Worm (Caenorhabditis elegans) whole organism, young adult: ENCODE data around the gene T25B9.3.

Source experiments
- C06A6.2 ChIP-seq: fragments of 200-800 bp; sonication (Bioruptor generic); conservative IDR thresholded peaks from 2 replicates; pipeline ENCODE4 v1.3.6; 2022; ENCODE audit warnings: missing genetic modification characterization, missing compliant biosample characterization
- D2030.7 ChIP-seq: fragments of 200-800 bp; sonication (Bioruptor generic); IDR thresholded peaks from 2 replicates; pipeline ENCODE4 v1.3.6; 2022; ENCODE audit warnings: missing genetic modification reagents, missing genetic modification characterization, missing compliant biosample characterization
- F23B12.7 ChIP-seq: sonication (generic microtip); optimal IDR thresholded peaks from 2 replicates; lab custom pipeline; 2017; ENCODE audit warnings: missing genetic modification characterization, mild to moderate bottlenecking, missing compliant biosample characterization, antibody characterized with exemption, moderate library complexity; ENCODE audit not compliant: insufficient read depth
- F33H1.4 ChIP-seq: fragments of 200-800 bp; sonication (Bioruptor generic); IDR thresholded peaks from 2 replicates; pipeline ENCODE4 v1.3.6; 2022; ENCODE audit warnings: missing genetic modification reagents, missing genetic modification characterization, missing compliant biosample characterization
- F49E8.2 ChIP-seq: sonication (generic microtip); optimal IDR thresholded peaks from 3 replicates; lab custom pipeline; 2017; ENCODE audit warnings: missing genetic modification characterization, mild to moderate bottlenecking, missing compliant biosample characterization, antibody characterized with exemption, moderate library complexity; ENCODE audit not compliant: insufficient read depth
- Y53G8AR.9 ChIP-seq: fragments of 200-800 bp; sonication (Bioruptor generic); conservative IDR thresholded peaks from 2 replicates; pipeline ENCODE4 v1.3.6; 2022; ENCODE audit warnings: missing genetic modification reagents, missing genetic modification characterization, missing compliant biosample characterization
- Y67H2A.10 ChIP-seq: fragments of 200-800 bp; sonication (Bioruptor generic); conservative IDR thresholded peaks from 2 replicates; pipeline ENCODE4 v1.3.6; 2022; ENCODE audit warnings: missing genetic modification reagents, missing genetic modification characterization, missing compliant biosample characterization
- ama-1 ChIP-seq, 3 experiments: fragments of 150-350 bp in 1 of 3; sonication (generic microtip) in 2 of 3; optimal IDR thresholded peaks; 2 replicates each; lab custom pipeline; 2014 to 2018; ENCODE audit warnings: missing biosample characterization in 2 of 3, missing genetic modification characterization in 2 of 3, missing genetic modification reagents in 2 of 3
- atf-7 ChIP-seq: sonication (generic microtip); optimal IDR thresholded peaks from 2 replicates; lab custom pipeline; 2017; ENCODE audit warnings: mild to moderate bottlenecking, missing genetic modification characterization, missing compliant biosample characterization
- attf-3 ChIP-seq: fragments of 200-800 bp; sonication (Bioruptor generic); conservative IDR thresholded peaks from 2 replicates; pipeline ENCODE4 v1.3.6; 2022; ENCODE audit warnings: missing genetic modification reagents, missing genetic modification characterization, missing compliant biosample characterization
- attf-5 ChIP-seq: fragments of 200-800 bp; sonication (Bioruptor generic); optimal IDR thresholded peaks from 2 replicates; lab custom pipeline; 2018; ENCODE audit warnings: mild to moderate bottlenecking, missing genetic modification characterization, missing compliant biosample characterization
- bed-1 ChIP-seq: fragments of 200-800 bp; sonication (Bioruptor generic); IDR thresholded peaks from 2 replicates; pipeline ENCODE4 v1.3.6; 2022; ENCODE audit warnings: missing genetic modification reagents, missing genetic modification characterization, missing compliant biosample characterization
- cebp-1 ChIP-seq, 2 experiments: fragments of 200-800 bp in 1 of 2; sonication (Bioruptor generic) in 1 of 2; sonication (generic microtip) in 1 of 2; IDR thresholded peaks in 1 of 2; optimal IDR thresholded peaks in 1 of 2; 2 replicates each; pipeline versions ENCODE4 v1.3.6 to Lab custom; 2017 to 2022; ENCODE audit warnings: missing compliant biosample characterization in 2 of 2, missing genetic modification characterization in 2 of 2, mild to moderate bottlenecking in 1 of 2, missing genetic modification reagents in 1 of 2, moderate library complexity in 1 of 2
- cebp-2 ChIP-seq: fragments of 200-800 bp; sonication (Bioruptor generic); IDR thresholded peaks from 2 replicates; pipeline ENCODE4 v1.3.6; 2022; ENCODE audit warnings: missing genetic modification characterization, missing compliant biosample characterization
- ceh-27 ChIP-seq: fragments of 200-800 bp; sonication (Bioruptor generic); optimal IDR thresholded peaks from 2 replicates; lab custom pipeline; 2018; ENCODE audit warnings: mild to moderate bottlenecking, missing genetic modification characterization, moderate library complexity, missing compliant biosample characterization
- ceh-91 ChIP-seq: fragments of 200-800 bp; sonication (Bioruptor generic); IDR thresholded peaks from 2 replicates; pipeline ENCODE4 v1.3.6; 2022; ENCODE audit warnings: missing genetic modification reagents, missing genetic modification characterization, missing compliant biosample characterization
- dox-1 ChIP-seq: fragments of 200-800 bp; sonication (Bioruptor generic); IDR thresholded peaks from 2 replicates; pipeline ENCODE4 v1.3.6; 2022; ENCODE audit warnings: missing genetic modification reagents, missing genetic modification characterization, missing compliant biosample characterization
- dpff-1 ChIP-seq: sonication (generic microtip); optimal IDR thresholded peaks from 2 replicates; lab custom pipeline; 2017; ENCODE audit warnings: mild to moderate bottlenecking, missing genetic modification characterization, missing compliant biosample characterization
- dpl-1 ChIP-seq: fragments of 150-350 bp; optimal IDR thresholded peaks from 2 replicates; lab custom pipeline; 2014; ENCODE audit warnings: missing biosample characterization, missing genetic modification reagents, missing genetic modification characterization
- efl-1 ChIP-seq: fragments of 150-350 bp; optimal IDR thresholded peaks from 2 replicates; lab custom pipeline; 2014; ENCODE audit warnings: missing biosample characterization, missing genetic modification reagents, missing genetic modification characterization
- egl-18 ChIP-seq: fragments of 200-800 bp; sonication (Bioruptor generic); IDR thresholded peaks from 2 replicates; pipeline ENCODE4 v1.3.6; 2022; ENCODE audit warnings: missing genetic modification reagents, missing genetic modification characterization, missing compliant biosample characterization
- ets-4 ChIP-seq: fragments of 200-800 bp; sonication (Bioruptor generic); optimal IDR thresholded peaks from 2 replicates; lab custom pipeline; 2018; ENCODE audit warnings: mild to moderate bottlenecking, missing genetic modification characterization, missing compliant biosample characterization
- hmg-1.2 ChIP-seq: fragments of 200-800 bp; sonication (Bioruptor generic); IDR thresholded peaks from 2 replicates; pipeline ENCODE4 v1.3.6; 2022; ENCODE audit warnings: missing genetic modification reagents, missing genetic modification characterization, missing compliant biosample characterization
- hrde-1 ChIP-seq: sonication (generic microtip); optimal IDR thresholded peaks from 2 replicates; lab custom pipeline; 2016; ENCODE audit warnings: missing genetic modification characterization, mild to moderate bottlenecking, missing compliant biosample characterization, moderate library complexity, missing genotype, missing genetic modification reagents, borderline replicate concordance
- hsf-1 ChIP-seq: fragments of 200-800 bp; sonication (Bioruptor generic); IDR thresholded peaks from 2 replicates; pipeline ENCODE4 v1.3.6; 2022; ENCODE audit warnings: missing genetic modification reagents, missing genetic modification characterization, missing compliant biosample characterization
- let-526 ChIP-seq: fragments of 200-800 bp; sonication (Bioruptor generic); IDR thresholded peaks from 2 replicates; pipeline ENCODE4 v1.3.6; 2022; ENCODE audit warnings: missing genetic modification reagents, missing genetic modification characterization, missing compliant biosample characterization
- lin-26 ChIP-seq: fragments of 200-800 bp; sonication (Bioruptor generic); IDR thresholded peaks from 2 replicates; pipeline ENCODE4 v1.3.6; 2022; ENCODE audit warnings: missing genetic modification reagents, missing genetic modification characterization, missing compliant biosample characterization
- lin-35 ChIP-seq, 3 experiments: fragments of 150-350 bp in 2 of 3; sonication (generic microtip) in 1 of 3; optimal IDR thresholded peaks; 2 replicates each; lab custom pipeline; 2014 to 2018; ENCODE audit warnings: missing biosample characterization in 3 of 3, missing genetic modification characterization in 3 of 3, missing genetic modification reagents in 3 of 3
- lin-54 ChIP-seq: fragments of 200-800 bp; sonication (Bioruptor generic); optimal IDR thresholded peaks from 2 replicates; lab custom pipeline; 2018; ENCODE audit warnings: mild to moderate bottlenecking, missing genetic modification characterization, missing compliant biosample characterization
- lsl-1 ChIP-seq: fragments of 200-800 bp; sonication (Bioruptor generic); optimal IDR thresholded peaks from 2 replicates; lab custom pipeline; 2018; ENCODE audit warnings: mild to moderate bottlenecking, missing genetic modification characterization, moderate library complexity, missing compliant biosample characterization
- madf-6 ChIP-seq: fragments of 200-800 bp; sonication (Bioruptor generic); IDR thresholded peaks from 2 replicates; pipeline ENCODE4 v1.3.6; 2022; ENCODE audit warnings: missing genetic modification reagents, missing genetic modification characterization, missing compliant biosample characterization
- madf-8 ChIP-seq: fragments of 200-800 bp; sonication (Bioruptor generic); conservative IDR thresholded peaks from 2 replicates; pipeline ENCODE4 v1.3.6; 2022; ENCODE audit warnings: missing genetic modification reagents, missing genetic modification characterization, missing compliant biosample characterization
- mcd-1 ChIP-seq: fragments of 200-800 bp; sonication (Bioruptor generic); IDR thresholded peaks from 2 replicates; pipeline ENCODE4 v1.3.6; 2022; ENCODE audit warnings: missing genetic modification reagents, missing genetic modification characterization, missing compliant biosample characterization
- nfya-2 ChIP-seq: fragments of 200-800 bp; sonication (Bioruptor generic); IDR thresholded peaks from 2 replicates; pipeline ENCODE4 v1.3.6; 2022; ENCODE audit warnings: missing genetic modification reagents, missing genetic modification characterization, missing compliant biosample characterization
- nfyb-1 ChIP-seq: fragments of 200-800 bp; sonication (Bioruptor generic); IDR thresholded peaks from 2 replicates; pipeline ENCODE4 v1.3.6; 2022; ENCODE audit warnings: missing genetic modification reagents, missing genetic modification characterization, missing compliant biosample characterization
- nhr-27 ChIP-seq: fragments of 200-800 bp; sonication (Bioruptor generic); optimal IDR thresholded peaks from 2 replicates; lab custom pipeline; 2018; ENCODE audit warnings: mild to moderate bottlenecking, missing genetic modification characterization, moderate library complexity, missing compliant biosample characterization
- sdz-38 ChIP-seq: sonication (generic microtip); optimal IDR thresholded peaks from 2 replicates; lab custom pipeline; 2016; ENCODE audit warnings: missing genotype, missing genetic modification characterization, missing compliant biosample characterization
- snpc-1.1 ChIP-seq: sonication (generic microtip); optimal IDR thresholded peaks from 2 replicates; lab custom pipeline; 2017; ENCODE audit warnings: missing genetic modification characterization, mild to moderate bottlenecking, missing compliant biosample characterization, antibody characterized with exemption, moderate library complexity, missing genotype, missing genetic modification reagents; ENCODE audit not compliant: insufficient read depth
- snpc-4 ChIP-seq, 5 experiments: fragments of 150-350 bp in 1 of 5; sonication (generic microtip) in 4 of 5; optimal IDR thresholded peaks; 2 replicates each; lab custom pipeline; 2014 to 2018; ENCODE audit warnings: missing genetic modification characterization in 5 of 5, missing biosample characterization in 3 of 5, antibody characterized with exemption in 2 of 5, mild to moderate bottlenecking in 2 of 5, missing compliant biosample characterization in 2 of 5, missing genotype in 2 of 5, moderate library complexity in 2 of 5, missing genetic modification reagents in 1 of 5
- xnd-1 ChIP-seq: sonication (generic microtip); optimal IDR thresholded peaks from 2 replicates; lab custom pipeline; 2016; ENCODE audit warnings: missing genotype, missing genetic modification reagents, missing genetic modification characterization, missing compliant biosample characterization
- ztf-3 ChIP-seq: fragments of 200-800 bp; sonication (Bioruptor generic); optimal IDR thresholded peaks from 2 replicates; lab custom pipeline; 2018; ENCODE audit warnings: mild to moderate bottlenecking, missing genetic modification characterization, missing compliant biosample characterization
- ztf-6 ChIP-seq: fragments of 200-800 bp; sonication (Bioruptor generic); IDR thresholded peaks from 2 replicates; pipeline ENCODE4 v1.3.6; 2022; ENCODE audit warnings: missing genetic modification reagents, missing genetic modification characterization, missing compliant biosample characterization

T25B9.3 gene

ce11 chrIV:10734527-10735436, 9.8 kb upstream of the T25B9.3 start, which contains the start of the genes orc-5 and cyb-1:
orc-5 (minus strand) TSS chrIV:10734588.
cyb-1 (plus strand) TSS chrIV:10735216.
- TF ChIP-seq hmg-1.2 (GFP tag; lab: Robert Waterston, UW) (peak; percentile 31; the same call in 1 of the 2 replicates), efl-1 (peak; percentile 94), lin-54 (GFP tag; lab: Kevin White, UChicago) (peak; percentile 89), dpl-1 (GFP tag; lab: Kevin White, UChicago) (peak; percentile 76), lsl-1 (GFP tag; lab: Kevin White, UChicago) (peak; percentile 37), attf-3 (peak; percentile 99), lin-35 (GFP tag; optimal IDR thresholded peaks at IDR 0.05; lab: Kevin White, UChicago) (peak in 2 of 3 experiments; percentile 22 to 88), madf-8 (GFP tag; lab: Robert Waterston, UW) (peak; percentile 72), mcd-1 (peak; percentile 83), D2030.7 (GFP tag; lab: Robert Waterston, UW) (peak; percentile 46; the same call in 1 of the 2 replicates), Y67H2A.10 (GFP tag; lab: Robert Waterston, UW) (no peak), ceh-91 (peak; percentile 65), Y53G8AR.9 (0 out of 2 replicates have a peak, but pooled peaks have one; percentile 28), F33H1.4 (GFP tag; lab: Robert Waterston, UW) (peak; percentile 59), dox-1 (GFP tag; lab: Robert Waterston, UW) (peak; percentile 18; the same call in 1 of the 2 replicates), F49E8.2 (tag; lab: Kevin White, UChicago) (peak; percentile 39), atf-7 (tag; lab: Kevin White, UChicago) (no peak), attf-5 (GFP tag; lab: Kevin White, UChicago) (peak; percentile 67), madf-6 (GFP tag; lab: Robert Waterston, UW) (peak; percentile 88), snpc-4 (GFP tag; optimal IDR thresholded peaks at IDR 0.05; lab: Kevin White, UChicago) (no peak), snpc-4 (tag; optimal IDR thresholded peaks at IDR 0.05; lab: Kevin White, UChicago) (peak in 2 of 4 experiments; percentile 25 to 28), cebp-2 (GFP tag; lab: Robert Waterston, UW) (no peak), snpc-1.1 (no peak), F23B12.7 (tag; lab: Kevin White, UChicago) (peak; percentile 56), xnd-1 (peak; percentile 54), nfyb-1 (GFP tag; lab: Robert Waterston, UW) (no peak), hsf-1 (GFP tag; lab: Robert Waterston, UW) (0 out of 2 replicates have a peak, but pooled peaks have one; percentile 22)

- TF ChIP-seq cebp-1 (GFP tag; IDR thresholded peaks at IDR 0.05; lab: Robert Waterston, UW) (no peak), cebp-1 (tag; optimal IDR thresholded peaks at IDR 0.05; lab: Kevin White, UChicago) (no peak), ztf-6 (GFP tag; lab: Robert Waterston, UW) (no peak), bed-1 (GFP tag; lab: Robert Waterston, UW) (no peak), nhr-27 (no peak), mcd-1 (no peak), sdz-38 (tag; lab: Kevin White, UChicago) (no peak), ztf-3 (GFP tag; lab: Kevin White, UChicago) (no peak), ceh-91 (no peak), dpff-1 (tag; lab: Kevin White, UChicago) (no peak), nfya-2 (GFP tag; lab: Robert Waterston, UW) (no peak), ama-1 (optimal IDR thresholded peaks at IDR 0.05; lab: Kevin White, UChicago) (no peak), ama-1 (GFP tag; optimal IDR thresholded peaks at IDR 0.05; lab: Kevin White, UChicago) (no peak), lin-54 (GFP tag; lab: Kevin White, UChicago) (peak; percentile 21), egl-18 (no peak), C06A6.2 (GFP tag; lab: Robert Waterston, UW) (no peak), let-526 (GFP tag; lab: Robert Waterston, UW) (no peak), hrde-1 (tag; lab: Kevin White, UChicago) (peak; percentile 58), lin-26 (GFP tag; lab: Robert Waterston, UW) (peak; percentile 50; the same call in 1 of the 2 replicates), ceh-27 (GFP tag; lab: Kevin White, UChicago) (no peak), ets-4 (GFP tag; lab: Kevin White, UChicago) (no peak)
Observed at ce11 chrIV:10737011-10737553, 7.5 kb upstream of the T25B9.3 start, which contains the start of gene grl-21. grl-21 (plus strand) TSS chrIV:10737474.
